Fruit fly (Drosophila melanogaster): Measurements from ENCODE around the gene Uba4.

- TF ChIP-seq toe (GFP tag; optimal IDR thresholded peaks at IDR 0.05) (no peak), kay (GFP tag; ENCODE audit: borderline replicate concordance) (no peak), Crg-1 (GFP tag; optimal IDR thresholded peaks at IDR 0.05) (no peak), ovo (GFP tag; optimal IDR thresholded peaks at IDR 0.05) (no peak), CG12768 (GFP tag; optimal IDR thresholded peaks at IDR 0.05) (no peak), CG5204 (GFP tag; optimal IDR thresholded peaks at IDR 0.05) (no peak)
Measured at dm6 chr2L:8543731-8544359, 26.6 kb downstream of the Uba4 start.
